Worm (Caenorhabditis elegans) whole organism, mixed stage, embryonic: ENCODE measurements around the gene Y59H11AM.4.

Experiments
- blmp-1 ChIP-seq: fragments of 150-350 bp; optimal IDR thresholded peaks from 2 replicates; lab custom pipeline; 2014; ENCODE audit warnings: missing biosample characterization, missing genetic modification characterization
- drap-1 ChIP-seq: fragments of 200-800 bp; sonication (Bioruptor generic); optimal IDR thresholded peaks from 3 replicates; lab custom pipeline; 2018; ENCODE audit warnings: mild to moderate bottlenecking, missing genetic modification characterization, missing compliant biosample characterization
- lin-32 ChIP-seq: fragments of 200-800 bp; sonication (Bioruptor generic); optimal IDR thresholded peaks from 2 replicates; lab custom pipeline; 2018; ENCODE audit warnings: mild to moderate bottlenecking, missing genetic modification characterization, missing compliant biosample characterization
- mls-2 ChIP-seq: sonication (generic microtip); optimal IDR thresholded peaks from 2 replicates; lab custom pipeline; 2016; ENCODE audit warnings: mild to moderate bottlenecking, missing genetic modification characterization, moderate library complexity, missing compliant biosample characterization
- nhr-12 ChIP-seq: fragments of 150-350 bp; optimal IDR thresholded peaks from 2 replicates; lab custom pipeline; 2014; ENCODE audit warnings: missing biosample characterization, missing genetic modification characterization
- nhr-237 ChIP-seq: fragments of 150-350 bp; optimal IDR thresholded peaks from 2 replicates; lab custom pipeline; 2014; ENCODE audit warnings: missing biosample characterization, missing genetic modification characterization
- pha-4 ChIP-seq: fragments of 150-350 bp; optimal IDR thresholded peaks from 2 replicates; lab custom pipeline; 2018; ENCODE audit warnings: missing biosample characterization, missing genetic modification reagents, missing genetic modification characterization
- snpc-4 ChIP-seq: fragments of 150-350 bp; optimal IDR thresholded peaks from 2 replicates; lab custom pipeline; 2014; ENCODE audit warnings: missing biosample characterization, missing genetic modification characterization
- tbx-8 ChIP-seq: fragments of 200-800 bp; sonication (Bioruptor generic); optimal IDR thresholded peaks from 2 replicates; lab custom pipeline; 2018; ENCODE audit warnings: mild to moderate bottlenecking, missing genetic modification characterization, moderate library complexity, missing compliant biosample characterization
- unc-39 ChIP-seq: fragments of 150-350 bp; optimal IDR thresholded peaks from 2 replicates; lab custom pipeline; 2014; ENCODE audit warnings: missing biosample characterization, missing genetic modification characterization
- ztf-11 ChIP-seq: fragments of 150-350 bp; optimal IDR thresholded peaks from 2 replicates; lab custom pipeline; 2014; ENCODE audit warnings: missing biosample characterization, missing genetic modification characterization

DNA sequence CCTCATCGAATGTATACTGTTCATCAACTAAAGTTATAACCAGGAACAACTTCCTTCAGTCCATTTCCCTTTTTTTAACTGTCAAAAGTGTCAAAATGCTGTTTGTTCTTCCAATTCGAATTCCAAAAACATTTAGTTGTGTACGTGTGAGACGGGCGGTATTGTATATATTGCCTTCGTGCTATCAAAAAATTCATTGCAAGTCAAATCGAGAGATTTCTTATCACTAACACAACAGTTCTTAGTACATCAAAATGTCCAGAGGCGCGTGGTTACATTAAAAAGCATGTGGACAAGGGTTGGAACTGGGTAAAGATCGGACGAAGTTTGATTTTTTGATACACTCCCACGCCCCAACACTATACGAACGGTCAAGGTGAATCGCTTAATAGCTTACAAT is 41.8 kb downstream of the Y59H11AM.4 start:
- TF ChIP-seq nhr-237 (no peak), snpc-4 (no peak), unc-39 (tag; lab: Kevin White, UChicago) (no peak), tbx-8 (GFP tag; lab: Kevin White, UChicago) (no peak), ztf-11 (no peak), pha-4 (tag; lab: Kevin White, UChicago) (no peak), drap-1 (no peak), nhr-12 (no peak), blmp-1 (tag; lab: Kevin White, UChicago) (no peak), mls-2 (no peak), lin-32 (GFP tag; lab: Kevin White, UChicago) (no peak)
